Fruit fly (Drosophila melanogaster) whole organism, embryonic: ENCODE measurements around the gene CG44044.

Source experiments
- Atf6 ChIP-seq: fragments of 200-800 bp; sonication (Bioruptor generic); IDR thresholded peaks from 2 replicates; pipeline ENCODE4 v1.3.6; 2022; ENCODE audit warnings: missing biosample characterization, missing genetic modification characterization
- CG10147 ChIP-seq: fragments of 200-800 bp; sonication (Bioruptor generic); optimal IDR thresholded peaks from 2 replicates; lab custom pipeline; 2019; ENCODE audit warnings: missing biosample characterization, mild to moderate bottlenecking, missing genetic modification characterization, moderate library complexity
- CG10431 ChIP-seq: fragments of 200-800 bp; sonication (Bioruptor generic); optimal IDR thresholded peaks from 3 replicates; lab custom pipeline; 2018; ENCODE audit warnings: missing biosample characterization, mild to moderate bottlenecking, missing genetic modification characterization
- CG11504 ChIP-seq: fragments of 200-800 bp; sonication (Bioruptor generic); optimal IDR thresholded peaks from 3 replicates; lab custom pipeline; 2019; ENCODE audit warnings: missing biosample characterization, mild to moderate bottlenecking, missing genetic modification characterization, moderate library complexity
- CG12391 ChIP-seq: fragments of 200-800 bp; sonication (Bioruptor generic); optimal IDR thresholded peaks from 3 replicates; lab custom pipeline; 2018; ENCODE audit warnings: missing biosample characterization, mild to moderate bottlenecking, missing genetic modification characterization, moderate library complexity
- CG12659 ChIP-seq: fragments of 200-800 bp; sonication (Bioruptor generic); optimal IDR thresholded peaks from 3 replicates; lab custom pipeline; 2017; ENCODE audit warnings: mild to moderate bottlenecking, missing biosample characterization, missing genetic modification reagents, missing genetic modification characterization
- CG12744 ChIP-seq: fragments of 200-800 bp; sonication (Bioruptor generic); optimal IDR thresholded peaks from 2 replicates; lab custom pipeline; 2016; ENCODE audit warnings: missing biosample characterization, missing genetic modification characterization
- CG12769 ChIP-seq: fragments of 200-800 bp; sonication (Bioruptor generic); optimal IDR thresholded peaks from 2 replicates; lab custom pipeline; 2019; ENCODE audit warnings: missing biosample characterization, mild to moderate bottlenecking, missing genetic modification characterization, moderate library complexity
- CG13287 ChIP-seq: fragments of 200-800 bp; sonication (Bioruptor generic); IDR thresholded peaks from 2 replicates; pipeline ENCODE4 v1.3.6; 2022; ENCODE audit warnings: missing biosample characterization, missing genetic modification characterization; ENCODE audit not compliant: partially characterized antibody
- CG14860 ChIP-seq: fragments of 200-800 bp; sonication (Bioruptor generic); IDR thresholded peaks from 3 replicates; pipeline ENCODE4 v1.3.6; 2022; ENCODE audit warnings: missing biosample characterization, missing genetic modification characterization; ENCODE audit not compliant: partially characterized antibody
- CG15514 ChIP-seq: fragments of 200-800 bp; sonication (Bioruptor generic); optimal IDR thresholded peaks from 3 replicates; lab custom pipeline; 2017; ENCODE audit warnings: missing biosample characterization, missing genetic modification characterization, mild to moderate bottlenecking, moderate library complexity, missing genetic modification reagents
- CG15601 ChIP-seq: fragments of 200-800 bp; sonication (Bioruptor generic); optimal IDR thresholded peaks from 3 replicates; lab custom pipeline; 2019; ENCODE audit warnings: missing biosample characterization, mild to moderate bottlenecking, missing genetic modification characterization, moderate library complexity
- CG31365 ChIP-seq: fragments of 200-800 bp; sonication (Bioruptor generic); optimal IDR thresholded peaks from 2 replicates; lab custom pipeline; 2018; ENCODE audit warnings: missing biosample characterization, mild to moderate bottlenecking, missing genetic modification characterization
- CG33213 ChIP-seq: fragments of 200-800 bp; sonication (Bioruptor generic); optimal IDR thresholded peaks from 3 replicates; lab custom pipeline; 2016; ENCODE audit warnings: missing biosample characterization, missing genetic modification characterization
- CG4360 ChIP-seq: fragments of 200-800 bp; sonication (Bioruptor generic); IDR thresholded peaks from 2 replicates; pipeline ENCODE4 v1.3.6; 2022; ENCODE audit warnings: missing biosample characterization, missing genetic modification characterization
- CG4730 ChIP-seq: fragments of 200-800 bp; sonication (Bioruptor generic); IDR thresholded peaks from 2 replicates; pipeline ENCODE4 v1.3.6; 2022; ENCODE audit warnings: missing biosample characterization, missing genetic modification characterization
- CG6654 ChIP-seq: fragments of 200-800 bp; sonication (Bioruptor generic); optimal IDR thresholded peaks from 2 replicates; lab custom pipeline; 2017; ENCODE audit warnings: missing biosample characterization, mild to moderate bottlenecking, missing genetic modification characterization
- CG8924 ChIP-seq: fragments of 200-800 bp; optimal IDR thresholded peaks from 3 replicates; lab custom pipeline; 2019; ENCODE audit warnings: missing biosample characterization, mild to moderate bottlenecking, missing genetic modification characterization, moderate library complexity
- CTCF ChIP-seq: fragments of 200-800 bp; sonication (Bioruptor generic); optimal IDR thresholded peaks from 2 replicates; lab custom pipeline; 2017; ENCODE audit warnings: missing biosample characterization, mild to moderate bottlenecking, missing genetic modification characterization, moderate library complexity
- Camta ChIP-seq: fragments of 200-800 bp; sonication (Bioruptor generic); optimal IDR thresholded peaks from 2 replicates; lab custom pipeline; 2016; ENCODE audit warnings: missing biosample characterization, missing genetic modification characterization
- HmgZ ChIP-seq: fragments of 200-800 bp; sonication (Bioruptor generic); optimal IDR thresholded peaks from 2 replicates; lab custom pipeline; 2018; ENCODE audit warnings: missing biosample characterization, mild to moderate bottlenecking, missing genetic modification characterization
- Max ChIP-seq: fragments of 200-800 bp; sonication (Bioruptor generic); optimal IDR thresholded peaks from 2 replicates; lab custom pipeline; 2016; ENCODE audit warnings: missing biosample characterization, mild to moderate bottlenecking, missing genetic modification characterization
- Med ChIP-seq: fragments of 200-800 bp; sonication (Bioruptor generic); peaks from one replicate; lab custom pipeline; 2016; ENCODE audit warnings: missing biosample characterization, missing genetic modification characterization, mild to moderate bottlenecking, inconsistent platforms, moderate library complexity
- NC2α ChIP-seq: fragments of 200-800 bp; sonication (Bioruptor generic); optimal IDR thresholded peaks from 2 replicates; lab custom pipeline; 2016; ENCODE audit warnings: missing biosample characterization, missing genetic modification characterization
- NC2β ChIP-seq: fragments of 200-800 bp; sonication (Bioruptor generic); optimal IDR thresholded peaks from 2 replicates; lab custom pipeline; 2016; ENCODE audit warnings: missing biosample characterization, missing genetic modification characterization
- NK7.1 ChIP-seq: fragments of 200-800 bp; sonication (Bioruptor generic); optimal IDR thresholded peaks from 3 replicates; lab custom pipeline; 2016; ENCODE audit warnings: missing biosample characterization, missing genetic modification characterization
- Opbp ChIP-seq: fragments of 200-800 bp; sonication (Bioruptor generic); IDR thresholded peaks from 3 replicates; pipeline ENCODE4 v1.3.6; 2022; ENCODE audit warnings: missing biosample characterization, missing genetic modification characterization; ENCODE audit not compliant: partially characterized antibody
- Ptx1 ChIP-seq: fragments of 200-800 bp; sonication (Bioruptor generic); IDR thresholded peaks from 2 replicates; pipeline ENCODE4 v1.3.6; 2022; ENCODE audit warnings: missing biosample characterization, missing genetic modification characterization
- Stat92E ChIP-seq, 3 experiments: fragments of >200 bp in 2 of 3; fragments of 200-800 bp in 1 of 3; sonication (Bioruptor generic) in 1 of 3; optimal IDR thresholded peaks; 2 replicates each; lab custom pipeline; 2017 to 2019; ENCODE audit warnings: missing biosample characterization in 3 of 3, missing genetic modification characterization in 3 of 3, mild to moderate bottlenecking in 1 of 3, moderate library complexity in 1 of 3
- YL-1 ChIP-seq: fragments of 200-800 bp; sonication (Bioruptor generic); optimal IDR thresholded peaks from 3 replicates; lab custom pipeline; 2017; ENCODE audit warnings: missing biosample characterization, mild to moderate bottlenecking, missing genetic modification characterization
- ac ChIP-seq: fragments of 200-800 bp; sonication (Bioruptor generic); optimal IDR thresholded peaks from 3 replicates; lab custom pipeline; 2017; ENCODE audit warnings: missing biosample characterization, mild to moderate bottlenecking, missing genetic modification characterization
- bbx ChIP-seq: fragments of 200-800 bp; sonication (Bioruptor generic); IDR thresholded peaks from 2 replicates; pipeline ENCODE4 v1.3.6; 2022; ENCODE audit warnings: missing biosample characterization, missing genetic modification characterization; ENCODE audit not compliant: partially characterized antibody
- crp ChIP-seq, 2 experiments: fragments of 200-800 bp; sonication (Bioruptor generic); optimal IDR thresholded peaks; 2 replicates in 1 of 2; 3 replicates in 1 of 2; lab custom pipeline; 2017; ENCODE audit warnings: missing biosample characterization in 2 of 2, missing genetic modification characterization in 2 of 2, mild to moderate bottlenecking in 1 of 2, moderate library complexity in 1 of 2
- dpn ChIP-seq, 2 experiments: fragments of 200-800 bp; sonication (Bioruptor generic); optimal IDR thresholded peaks; 3 replicates each; lab custom pipeline; 2016; ENCODE audit warnings: missing biosample characterization in 2 of 2, missing genetic modification characterization in 2 of 2
- ewg ChIP-seq: fragments of 200-800 bp; sonication (Bioruptor generic); optimal IDR thresholded peaks from 3 replicates; lab custom pipeline; 2017; ENCODE audit warnings: mild to moderate bottlenecking, missing biosample characterization, missing genetic modification reagents, missing genetic modification characterization
- grau ChIP-seq: fragments of 200-800 bp; optimal IDR thresholded peaks from 3 replicates; lab custom pipeline; 2019; ENCODE audit warnings: missing biosample characterization, mild to moderate bottlenecking, missing genetic modification characterization, moderate library complexity
- gro ChIP-seq: fragments of 200-800 bp; sonication (Bioruptor generic); optimal IDR thresholded peaks from 2 replicates; lab custom pipeline; 2016; ENCODE audit warnings: missing biosample characterization, missing genetic modification characterization
- h ChIP-seq: fragments of >200 bp; optimal IDR thresholded peaks from 2 replicates; lab custom pipeline; 2017
- kah ChIP-seq: fragments of 200-800 bp; sonication (Bioruptor generic); optimal IDR thresholded peaks from 2 replicates; lab custom pipeline; 2018; ENCODE audit warnings: missing biosample characterization, mild to moderate bottlenecking, missing genetic modification characterization
- nerfin-1 ChIP-seq: fragments of 200-800 bp; sonication (Bioruptor generic); optimal IDR thresholded peaks from 3 replicates; lab custom pipeline; 2019; ENCODE audit warnings: missing biosample characterization, mild to moderate bottlenecking, missing genetic modification characterization, moderate library complexity
- onecut ChIP-seq: fragments of 200-800 bp; sonication (Bioruptor generic); IDR thresholded peaks from 2 replicates; pipeline ENCODE4 v1.3.6; 2022; ENCODE audit warnings: missing biosample characterization, missing genetic modification characterization
- phol ChIP-seq: fragments of 200-800 bp; sonication (Bioruptor generic); optimal IDR thresholded peaks from 3 replicates; lab custom pipeline; 2018; ENCODE audit warnings: missing biosample characterization, mild to moderate bottlenecking, missing genetic modification characterization, moderate library complexity
- sqz ChIP-seq: fragments of 200-800 bp; sonication (Bioruptor generic); optimal IDR thresholded peaks from 3 replicates; lab custom pipeline; 2018; ENCODE audit warnings: missing biosample characterization, mild to moderate bottlenecking, missing genetic modification characterization
- stwl ChIP-seq: fragments of 200-800 bp; sonication (Bioruptor generic); optimal IDR thresholded peaks from 3 replicates; lab custom pipeline; 2018; ENCODE audit warnings: missing biosample characterization, mild to moderate bottlenecking, missing genetic modification characterization, moderate library complexity
- tap ChIP-seq: fragments of 200-800 bp; optimal IDR thresholded peaks from 3 replicates; lab custom pipeline; 2019; ENCODE audit warnings: missing biosample characterization, mild to moderate bottlenecking, missing genetic modification characterization, moderate library complexity
- twi ChIP-seq: fragments of 200-800 bp; optimal IDR thresholded peaks from 2 replicates; lab custom pipeline; 2019; ENCODE audit warnings: missing biosample characterization, mild to moderate bottlenecking, missing genetic modification characterization, moderate library complexity
- vvl ChIP-seq: fragments of 200-800 bp; sonication (Bioruptor generic); IDR thresholded peaks from 2 replicates; pipeline ENCODE4 v1.3.6; 2022; ENCODE audit warnings: missing biosample characterization, missing genetic modification characterization

The CG44044 gene

DNA sequence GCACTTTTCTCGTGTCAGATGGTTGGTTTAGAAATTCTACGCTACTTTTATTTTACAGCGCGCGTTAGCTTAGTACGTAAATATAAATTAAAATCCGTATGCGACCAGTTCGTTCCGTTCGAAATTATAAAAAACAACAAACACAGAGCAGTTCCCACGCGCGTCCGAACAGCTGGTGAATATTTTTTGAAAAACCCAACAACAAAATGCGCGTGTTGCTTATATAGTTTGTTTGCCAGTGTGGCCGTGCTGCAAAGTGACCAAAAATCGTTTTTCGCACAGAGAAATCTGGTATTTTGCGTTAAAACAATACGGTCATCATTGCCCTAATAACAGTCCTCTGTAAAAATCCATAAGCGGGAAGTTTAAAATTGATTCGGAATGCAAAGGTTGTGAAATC, 16.7 kb downstream of the CG44044 start (continued):
- TF ChIP-seq stwl (tag; lab: Kevin White, UChicago) (peak; percentile 77), CTCF (peak; percentile 23), dpn (GFP tag; optimal IDR thresholded peaks at IDR 0.05; lab: Kevin White, UChicago) (no peak), NK7.1 (GFP tag; lab: Kevin White, UChicago) (no peak), CG8924 (tag; lab: Kevin White, UChicago) (peak; percentile 43), NC2α (GFP tag; lab: Kevin White, UChicago) (peak; percentile 97), CG31365 (tag; lab: Kevin White, UChicago) (no peak), phol (tag; lab: Kevin White, UChicago) (peak; percentile 16), Atf6 (GFP tag; lab: Robert Waterston, UW) (no peak), CG15601 (tag; lab: Kevin White, UChicago) (peak; percentile 26), CG12769 (tag; lab: Kevin White, UChicago) (peak; percentile 26), CG14860 (GFP tag; lab: Robert Waterston, UW) (peak; percentile 38), bbx (peak; percentile 52; the same call in 1 of the 2 replicates), CG4360 (peak; percentile 97), onecut (GFP tag; lab: Robert Waterston, UW) (0 out of 2 replicates have a peak, but pooled peaks have one; percentile 18), ewg (GFP tag; lab: Kevin White, UChicago) (no peak), NC2β (GFP tag; lab: Kevin White, UChicago) (peak; percentile 87), crp (GFP tag; optimal IDR thresholded peaks at IDR 0.05; lab: Kevin White, UChicago) (peak in 1 of 2 experiments; percentile 81), CG15514 (GFP tag; lab: Kevin White, UChicago) (peak; percentile 77), CG12744 (GFP tag; lab: Kevin White, UChicago) (peak; percentile 4), Med (peak; percentile 81), twi (tag; lab: Kevin White, UChicago) (peak; percentile 6), nerfin-1 (tag; lab: Kevin White, UChicago) (peak; percentile 39), Camta (GFP tag; lab: Kevin White, UChicago) (no peak), vvl (GFP tag; lab: Robert Waterston, UW) (no peak; the same call in 1 of the 2 replicates), sqz (GFP tag; lab: Kevin White, UChicago) (peak; percentile 2), CG6654 (GFP tag; lab: Kevin White, UChicago) (no peak), h (lab: Kevin White, UChicago) (no peak), Stat92E (GFP tag; optimal IDR thresholded peaks at IDR 0.05; lab: Kevin White, UChicago) (peak in 1 of 3 experiments; percentile 89), CG33213 (GFP tag; lab: Kevin White, UChicago) (peak; percentile 29), gro (GFP tag; lab: Kevin White, UChicago) (peak; percentile 40), CG11504 (tag; lab: Kevin White, UChicago) (peak; percentile 30), HmgZ (tag; lab: Kevin White, UChicago) (peak; percentile 28), Ptx1 (GFP tag; lab: Robert Waterston, UW) (no peak), Max (GFP tag; lab: Kevin White, UChicago) (no peak), CG10431 (no peak), tap (tag; lab: Kevin White, UChicago) (peak; percentile 9), CG13287 (GFP tag; lab: Robert Waterston, UW) (peak; percentile 73), CG4730 (GFP tag; lab: Robert Waterston, UW) (no peak), CG10147 (GFP tag; lab: Kevin White, UChicago) (peak; percentile 12), CG12391 (tag; lab: Kevin White, UChicago) (peak; percentile 32), grau (tag; lab: Kevin White, UChicago) (peak; percentile 25), CG12659 (GFP tag; lab: Kevin White, UChicago) (peak; percentile 47), kah (no peak), Opbp (GFP tag; lab: Robert Waterston, UW) (peak; percentile 49; the same call in 2 of the 3 replicates), ac (no peak), YL-1 (GFP tag; lab: Kevin White, UChicago) (peak; percentile 30)
